Worm (Caenorhabditis elegans): Measurements from ENCODE around the gene Y46D2A.2.

DNA sequence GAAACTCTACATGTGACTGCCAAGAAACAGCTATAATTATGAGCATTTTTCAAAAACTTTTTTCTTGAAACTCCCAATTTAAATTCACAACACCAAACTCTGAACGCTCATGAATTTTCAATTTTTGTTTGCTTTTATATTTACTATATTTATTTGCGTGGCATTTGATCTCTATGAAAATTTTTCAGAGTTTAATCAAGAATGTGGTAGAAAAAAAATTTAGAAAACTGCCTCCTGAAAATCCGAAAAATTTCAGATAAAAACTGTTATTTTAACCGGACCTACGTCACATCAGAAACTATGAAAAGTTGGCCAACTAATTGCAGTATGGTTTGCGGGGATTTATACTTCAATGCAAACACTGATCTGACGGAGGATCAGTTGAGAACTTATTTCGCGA is 9.0 kb upstream of the Y46D2A.2 start, which contains the start of gene irld-27:
- TF ChIP-seq ztf-11 (tag; optimal IDR thresholded peaks at IDR 0.05) (no peak), nhr-12 (tag; optimal IDR thresholded peaks at IDR 0.05) (no peak), jun-1 (tag; optimal IDR thresholded peaks at IDR 0.05) (no peak), fos-1 (tag; optimal IDR thresholded peaks at IDR 0.05) (no peak), nhr-77 (tag; optimal IDR thresholded peaks at IDR 0.05) (no peak), mef-2 (tag; optimal IDR thresholded peaks at IDR 0.05) (no peak), ceh-88 (GFP tag; IDR thresholded peaks at IDR 0.05) (no peak), mep-1 (tag; optimal IDR thresholded peaks at IDR 0.05) (no peak), fkh-10 (GFP tag; optimal IDR thresholded peaks at IDR 0.05) (no peak), sup-37 (GFP tag; optimal IDR thresholded peaks at IDR 0.05) (no peak), snpc-4 (tag; optimal IDR thresholded peaks at IDR 0.05) (no peak)
